Worm (Caenorhabditis elegans) whole organism, dauer: ENCODE results near the gene srlf-15.

Source experiments
- unc-62 ChIP-seq: sonication (generic microtip); optimal IDR thresholded peaks from 2 replicates; lab custom pipeline; 2017; ENCODE audit warnings: missing biosample characterization, missing genetic modification reagents, missing genetic modification characterization

Gene srlf-15

DNA sequence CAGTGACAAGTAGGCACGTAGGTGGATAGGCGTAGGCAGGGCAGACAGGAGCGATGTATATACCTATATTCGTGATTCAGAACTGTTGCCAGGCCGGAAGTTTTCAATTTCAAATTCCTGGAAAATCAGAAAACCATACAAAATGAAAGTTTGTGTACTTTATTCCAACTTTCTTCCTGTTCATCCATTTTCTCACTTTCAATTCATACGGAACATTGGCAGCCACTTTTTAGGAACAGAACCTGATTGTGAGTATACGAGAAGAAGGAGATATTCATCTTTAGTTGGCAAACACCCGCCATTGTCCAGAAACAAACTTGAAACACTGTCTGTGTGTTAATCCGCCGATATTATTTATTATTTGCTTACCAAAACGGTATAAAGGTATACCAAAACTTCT, at the start of gene srlf-15:
TSS of gene srlf-15 (plus strand) at position 301 of the 400 bp plus-strand sequence.
- no peak for TF ChIP-seq unc-62 (GFP tag; lab: Kevin White, UChicago)

DNA sequence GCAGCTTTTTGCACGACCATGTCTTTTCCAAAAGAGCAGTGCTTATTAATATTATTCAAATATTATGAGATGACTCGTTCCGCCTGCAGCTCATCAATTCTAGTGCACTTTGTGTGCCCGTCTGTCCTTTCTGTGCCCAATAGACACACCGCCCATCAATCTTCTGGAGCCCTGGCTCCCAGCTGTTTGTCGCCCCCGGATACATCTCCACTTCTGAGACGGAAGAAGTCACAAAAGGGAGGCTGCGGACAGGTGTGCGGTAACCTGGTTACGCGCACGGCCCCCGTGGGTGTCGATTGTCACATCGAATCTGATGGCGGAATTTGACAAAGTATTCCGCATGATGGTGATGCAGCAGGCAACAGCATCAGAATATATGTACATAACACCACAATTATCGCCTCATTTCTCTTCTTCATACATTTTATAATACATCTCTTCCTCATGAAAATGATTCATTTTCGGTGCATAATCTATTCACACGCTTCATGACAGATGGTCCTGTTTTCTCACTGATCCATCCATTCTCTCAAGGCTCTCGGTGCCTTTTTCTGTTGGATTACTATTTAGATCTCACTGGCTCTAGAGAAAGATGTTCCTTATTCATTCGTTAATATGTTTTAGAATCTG, 49.3 kb upstream of the srlf-15 start:
- TF ChIP-seq unc-62 (GFP tag; lab: Kevin White, UChicago) = no peak

DNA sequence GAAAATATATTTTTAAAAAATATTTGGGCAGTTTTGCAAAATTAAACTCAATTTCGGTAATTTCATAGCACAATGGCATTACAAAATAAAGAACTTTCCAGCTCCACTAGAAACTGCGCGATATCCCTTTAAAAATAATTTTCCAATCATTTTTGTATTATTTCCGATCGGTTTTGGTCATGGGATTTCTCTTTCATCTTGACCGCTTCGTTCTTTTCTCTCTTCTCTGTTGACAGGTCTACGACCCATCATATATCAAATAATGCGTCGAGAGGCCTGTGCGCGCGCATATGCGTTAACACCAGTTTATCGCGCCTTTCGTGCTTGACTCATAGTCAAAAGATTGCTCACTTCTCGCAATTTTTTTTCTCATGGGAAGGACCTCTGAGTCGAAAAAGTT, 47.3 kb upstream of the srlf-15 start:
- no peak for TF ChIP-seq unc-62 (GFP tag; lab: Kevin White, UChicago)

DNA sequence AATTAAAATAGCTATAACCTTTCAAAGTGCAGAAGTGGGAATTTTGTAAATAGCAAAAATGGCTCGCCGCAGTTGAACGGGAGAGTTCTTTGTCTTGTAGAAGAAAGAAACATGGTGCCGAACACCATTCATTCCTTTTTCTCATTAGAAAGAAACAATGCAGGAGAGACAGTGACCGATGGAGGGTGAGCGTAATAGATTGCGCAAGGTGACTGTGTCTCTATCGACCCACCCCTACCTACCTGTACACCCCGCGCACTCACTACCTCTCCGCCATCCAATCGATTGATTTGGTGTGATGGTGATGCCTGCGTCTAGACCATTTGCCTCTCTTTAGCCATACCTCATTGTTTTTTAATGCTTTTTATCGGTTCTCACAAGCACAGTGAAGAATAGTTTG, 46.7 kb upstream of the srlf-15 start:
- no peak for TF ChIP-seq unc-62 (GFP tag; lab: Kevin White, UChicago)

DNA sequence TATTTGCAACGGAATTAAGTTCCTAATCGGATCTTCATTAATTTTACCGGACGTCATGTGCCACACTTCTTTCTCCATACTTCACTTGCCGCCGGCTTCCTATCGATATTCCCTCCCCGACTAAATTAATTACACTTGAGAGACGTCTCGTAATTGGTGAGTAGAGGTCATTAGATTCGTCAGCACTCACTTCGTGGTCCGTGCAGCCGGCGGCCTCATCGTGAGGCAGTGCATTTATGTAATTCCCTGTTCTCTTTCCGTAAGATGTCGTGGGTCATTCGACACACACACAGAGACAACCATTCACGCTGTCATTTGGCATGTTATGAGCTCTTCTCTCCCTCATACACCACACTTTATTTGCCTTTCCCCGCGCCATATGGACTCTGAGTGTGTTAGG, 45.3 kb upstream of the srlf-15 start:
- no peak for TF ChIP-seq unc-62 (GFP tag; lab: Kevin White, UChicago)

DNA sequence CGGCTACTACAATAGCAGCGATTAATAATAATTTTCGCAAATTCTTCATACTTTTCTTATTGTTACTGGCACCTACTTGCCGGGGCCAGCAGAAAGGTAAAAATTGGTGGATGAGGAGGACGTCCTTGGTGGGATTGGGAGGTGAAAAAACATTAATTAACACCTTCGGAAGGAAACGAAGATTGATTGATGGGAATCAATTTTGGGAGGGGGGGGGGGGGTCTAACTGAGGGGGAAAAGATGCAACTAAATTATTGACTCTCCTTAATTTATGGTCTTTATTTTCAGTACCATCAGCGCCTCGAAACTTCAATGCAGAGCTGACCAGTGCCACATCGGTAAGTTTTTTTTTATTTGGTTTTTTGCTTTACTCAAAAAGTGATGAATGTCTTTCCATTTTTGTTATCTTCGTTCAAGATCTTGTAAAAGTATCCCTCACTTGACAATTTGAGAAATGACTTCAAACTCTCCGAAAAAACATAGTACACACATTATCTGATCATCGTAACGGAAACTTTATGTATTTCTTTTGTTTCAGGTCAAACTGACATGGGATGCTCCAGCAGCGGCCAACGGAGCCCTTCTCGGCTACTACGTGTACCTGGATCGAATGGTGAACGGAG, 42.2 kb upstream of the srlf-15 start:
- no peak for TF ChIP-seq unc-62 (GFP tag; lab: Kevin White, UChicago)

DNA sequence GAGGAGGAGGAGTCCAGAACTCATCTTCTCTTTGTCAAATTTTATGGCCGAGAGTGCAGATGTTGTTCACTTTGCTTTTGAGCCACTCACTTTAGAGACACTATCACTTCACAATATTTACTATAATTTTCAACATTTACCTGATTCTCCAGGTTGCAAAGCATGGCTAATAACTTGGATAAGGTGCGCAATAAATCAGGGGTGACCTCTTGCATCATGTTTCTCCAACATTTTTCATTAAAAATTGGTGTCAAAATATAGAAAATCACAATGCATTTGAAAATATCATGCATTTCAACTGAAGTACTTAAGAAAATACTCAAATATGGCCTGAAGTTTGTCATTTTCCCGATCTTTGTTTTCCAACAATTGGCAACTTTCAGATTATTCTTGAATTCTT, 40.3 kb upstream of the srlf-15 start:
- no peak for TF ChIP-seq unc-62 (GFP tag; lab: Kevin White, UChicago)

DNA sequence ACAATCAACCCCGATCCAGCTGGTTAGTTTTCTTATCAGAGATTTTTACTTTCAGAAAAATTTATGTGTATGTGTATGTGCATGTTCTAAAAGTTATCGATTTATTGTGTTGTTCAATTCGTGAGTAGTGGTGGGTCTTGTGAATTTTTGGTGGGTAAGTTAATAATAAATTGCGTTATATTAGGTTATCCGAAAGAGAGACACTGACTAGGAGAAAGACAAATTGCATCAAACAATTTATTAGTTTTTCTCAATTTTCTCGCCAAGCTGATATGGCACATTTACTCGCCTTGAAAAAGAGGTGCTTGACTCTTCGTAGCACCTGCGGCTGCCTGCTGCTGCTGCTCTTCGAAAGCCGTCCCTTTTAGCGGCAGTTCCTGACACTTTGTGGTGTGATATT, 36.8 kb upstream of the srlf-15 start:
- no peak for TF ChIP-seq unc-62 (GFP tag; lab: Kevin White, UChicago)

DNA sequence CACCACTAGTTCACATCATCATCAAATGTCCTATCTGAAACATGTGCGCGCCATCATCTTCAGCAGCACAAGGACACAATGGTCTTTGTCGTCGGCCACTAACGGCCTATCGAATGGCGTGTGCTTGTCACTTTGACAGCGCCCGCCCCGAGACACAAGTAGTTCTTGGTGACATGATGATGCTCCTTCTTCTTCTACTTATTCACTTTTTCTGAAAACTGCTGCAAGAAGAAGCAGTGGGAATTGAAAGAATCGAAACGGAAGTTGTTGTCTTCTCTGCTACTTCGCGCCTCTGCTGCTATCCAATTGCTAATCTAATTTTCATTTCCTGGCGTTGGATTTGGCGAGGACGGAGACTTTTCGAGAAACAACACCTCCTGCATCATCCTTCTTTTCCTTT, 31.5 kb upstream of the srlf-15 start:
- TF ChIP-seq unc-62 (GFP tag; lab: Kevin White, UChicago) = no peak

DNA sequence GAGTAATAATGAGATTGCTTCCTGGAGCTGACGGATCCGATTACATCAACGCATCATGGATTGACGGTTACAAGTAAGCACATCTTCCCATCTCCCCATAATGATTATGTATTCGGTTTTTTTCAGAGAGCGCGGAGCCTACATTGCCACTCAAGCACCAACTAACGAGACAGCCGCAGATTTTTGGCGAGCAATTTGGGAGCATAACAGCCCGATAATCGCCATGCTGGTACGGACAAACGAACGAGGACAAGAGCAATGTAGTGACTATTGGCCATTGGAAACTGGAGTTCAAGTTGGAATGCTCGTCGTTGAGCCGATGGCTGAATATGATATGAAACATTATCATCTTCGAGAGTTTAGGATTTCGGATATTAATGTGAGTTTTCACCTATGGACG, 25.0 kb upstream of the srlf-15 start:
- no peak for TF ChIP-seq unc-62 (GFP tag; lab: Kevin White, UChicago)

DNA sequence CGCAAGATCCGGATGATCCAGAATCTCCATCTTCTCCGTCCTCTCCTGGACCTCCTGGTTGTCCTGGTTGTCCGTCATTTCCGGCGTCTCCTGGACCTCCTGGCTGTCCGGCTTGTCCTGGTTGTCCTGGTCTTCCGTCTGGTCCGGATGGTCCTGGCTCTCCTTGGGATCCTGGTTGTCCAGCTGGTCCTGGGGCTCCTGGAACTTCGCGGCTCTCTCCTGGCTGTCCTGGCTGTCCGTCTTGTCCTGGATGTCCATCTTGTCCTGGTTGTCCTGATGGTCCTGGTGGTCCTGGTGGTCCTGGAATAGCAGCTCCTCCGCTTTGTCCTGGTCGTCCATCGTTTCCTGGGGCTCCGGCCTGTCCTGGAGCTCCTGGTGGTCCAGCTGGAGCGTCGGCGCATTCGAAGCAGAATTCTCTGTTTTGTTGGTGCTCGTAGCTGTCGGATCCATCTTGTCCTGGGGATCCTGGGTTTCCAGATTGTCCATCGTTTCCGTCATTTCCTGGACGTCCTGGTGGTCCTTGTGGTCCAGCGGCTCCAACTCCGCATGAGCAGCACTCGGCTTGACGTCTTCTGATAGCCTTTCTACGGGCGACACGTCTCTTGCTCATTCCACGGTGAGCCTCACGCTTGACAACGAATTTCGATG, 23.2 kb upstream of the srlf-15 start:
- no peak for TF ChIP-seq unc-62 (GFP tag; lab: Kevin White, UChicago)

DNA sequence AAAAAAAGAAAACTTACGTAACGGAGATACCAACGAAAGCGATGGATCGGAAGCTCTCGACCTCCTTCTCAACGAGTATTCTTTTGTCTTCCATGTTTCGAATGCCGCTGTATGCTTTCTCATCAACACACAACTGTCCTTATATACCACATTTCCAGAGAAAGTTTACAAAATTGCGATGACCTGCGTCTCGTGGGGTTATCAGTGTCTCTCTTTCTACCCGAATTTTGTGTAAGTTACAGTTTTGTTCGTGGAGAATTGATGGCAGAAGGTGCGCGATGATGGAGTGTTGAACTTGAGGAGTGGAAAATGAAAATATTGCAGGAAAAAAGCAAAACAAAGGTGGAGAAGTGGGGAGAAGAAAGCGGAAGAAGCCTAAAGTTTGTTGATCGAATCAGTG, 22.2 kb upstream of the srlf-15 start, which contains the start of gene col-81:
TSS of gene col-81 (minus strand) at position 101 of the 400 bp plus-strand sequence.
- no peak for TF ChIP-seq unc-62 (GFP tag; lab: Kevin White, UChicago)

DNA sequence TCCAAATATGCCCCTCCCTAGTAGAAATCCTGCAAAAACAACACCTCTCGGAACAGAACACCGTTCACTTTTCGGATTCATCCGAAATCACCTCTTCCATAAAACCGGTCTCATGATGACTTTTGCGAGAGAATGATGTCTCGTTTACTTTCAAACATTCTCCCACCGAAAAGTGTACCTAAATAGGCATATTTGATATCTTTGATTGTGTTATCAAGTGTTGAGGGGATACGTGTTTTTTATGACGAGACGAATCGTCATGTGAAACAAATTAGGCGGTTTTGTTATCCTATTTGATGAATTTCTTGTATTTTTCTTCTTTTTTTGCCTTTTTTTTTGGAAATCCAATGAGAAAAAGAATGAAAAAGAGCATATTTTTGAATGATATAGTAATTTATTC, 20.7 kb upstream of the srlf-15 start:
- no peak for TF ChIP-seq unc-62 (GFP tag; lab: Kevin White, UChicago)

DNA sequence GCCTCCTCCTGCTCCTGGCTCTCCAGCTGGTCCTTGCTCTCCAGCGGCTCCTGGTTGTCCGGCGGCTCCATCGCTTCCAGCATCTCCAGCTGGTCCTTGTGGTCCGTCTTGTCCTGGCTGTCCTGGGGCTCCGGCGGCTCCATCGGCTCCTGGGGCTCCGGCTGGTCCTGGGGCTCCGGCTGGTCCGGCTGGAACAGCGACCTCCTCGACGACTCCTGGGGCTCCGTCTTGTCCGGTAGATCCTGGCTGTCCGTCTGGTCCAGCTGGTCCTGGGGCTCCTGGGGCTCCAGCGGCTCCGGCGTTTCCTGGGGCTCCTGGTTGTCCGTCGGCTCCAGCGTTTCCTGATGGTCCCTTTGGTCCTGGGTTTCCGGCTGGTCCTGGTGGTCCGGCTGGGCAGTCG, 20.1 kb upstream of the srlf-15 start:
- no peak for TF ChIP-seq unc-62 (GFP tag; lab: Kevin White, UChicago)

DNA sequence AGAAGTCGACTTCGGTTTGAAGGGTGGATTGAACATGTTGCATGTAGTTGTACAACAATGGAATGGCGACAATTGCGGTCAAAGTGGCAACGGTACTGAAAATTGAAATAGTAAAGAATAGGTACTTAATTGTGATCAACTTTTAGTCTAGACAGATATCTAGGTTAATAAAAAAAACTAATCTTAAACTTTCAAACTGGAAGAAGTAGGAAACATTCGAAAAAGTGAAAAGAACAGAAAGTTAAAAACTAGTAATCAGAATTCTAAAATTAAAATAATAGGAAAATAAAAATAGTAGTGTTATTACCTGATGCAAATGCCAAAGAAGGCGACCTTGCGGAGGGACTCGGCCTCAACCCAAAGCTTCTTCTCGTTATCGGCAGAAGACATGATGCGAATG, 19.4 kb upstream of the srlf-15 start:
- TF ChIP-seq unc-62 (GFP tag; lab: Kevin White, UChicago) = no peak

DNA sequence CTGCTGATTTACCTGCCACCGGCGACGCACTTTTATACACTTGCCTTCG, 19.2 kb upstream of the srlf-15 start, which contains the start of gene ram-2:
TSS of gene ram-2 (minus strand) at position 47 of the 49 bp plus-strand sequence.
- no peak for TF ChIP-seq unc-62 (GFP tag; lab: Kevin White, UChicago)

DNA sequence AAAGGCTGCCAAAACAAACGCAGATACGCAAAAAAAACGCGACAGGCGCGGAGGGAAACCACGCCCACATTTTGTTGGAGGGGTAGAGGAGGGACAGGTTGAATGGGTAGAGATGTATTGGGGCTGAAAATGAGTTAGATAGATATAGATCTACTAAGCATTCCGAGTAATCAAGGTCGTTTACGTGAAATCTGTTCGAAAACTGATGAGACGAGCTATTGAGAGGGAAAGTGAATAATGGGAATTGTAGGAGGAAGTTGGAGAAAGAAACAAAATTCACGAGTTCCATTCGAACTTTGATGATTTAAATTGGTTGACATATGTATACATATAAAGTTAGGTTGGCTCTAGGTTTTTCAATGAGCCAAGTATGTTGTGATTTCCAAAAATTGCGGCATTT, 19.0 kb upstream of the srlf-15 start:
- TF ChIP-seq unc-62 (GFP tag; lab: Kevin White, UChicago) = no peak
